Worm (Caenorhabditis elegans) whole organism, young adult: Measurements from ENCODE around the gene C15H11.13.

Experiments
- B0035.1 ChIP-seq: sonication (generic microtip); optimal IDR thresholded peaks from 2 replicates; lab custom pipeline; 2016; ENCODE audit warnings: missing genetic modification characterization, mild to moderate bottlenecking, missing compliant biosample characterization, missing genotype, missing genetic modification reagents
- T26A5.8 ChIP-seq: sonication (generic microtip); optimal IDR thresholded peaks from 2 replicates; lab custom pipeline; 2016; ENCODE audit warnings: missing genetic modification characterization, missing compliant biosample characterization
- Y53G8AR.9 ChIP-seq: fragments of 200-800 bp; sonication (Bioruptor generic); conservative IDR thresholded peaks from 2 replicates; pipeline ENCODE4 v1.3.6; 2022; ENCODE audit warnings: missing genetic modification reagents, missing genetic modification characterization, missing compliant biosample characterization
- Y79H2A.3 ChIP-seq: fragments of 200-800 bp; sonication (Bioruptor generic); conservative IDR thresholded peaks from 2 replicates; pipeline ENCODE4 v1.3.6; 2022; ENCODE audit warnings: missing genetic modification reagents, missing genetic modification characterization, missing compliant biosample characterization
- ZK185.1 ChIP-seq: sonication (generic microtip); optimal IDR thresholded peaks from 2 replicates; lab custom pipeline; 2016; ENCODE audit warnings: mild to moderate bottlenecking, missing genetic modification characterization, missing compliant biosample characterization; ENCODE audit not compliant: poor library complexity, severe bottlenecking
- attf-5 ChIP-seq: fragments of 200-800 bp; sonication (Bioruptor generic); optimal IDR thresholded peaks from 2 replicates; lab custom pipeline; 2018; ENCODE audit warnings: mild to moderate bottlenecking, missing genetic modification characterization, missing compliant biosample characterization
- attf-6 ChIP-seq: fragments of 200-800 bp; sonication (Bioruptor generic); IDR thresholded peaks from 2 replicates; pipeline ENCODE4 v1.3.6; 2022; ENCODE audit warnings: missing genetic modification reagents, missing genetic modification characterization, missing compliant biosample characterization
- bed-2 ChIP-seq: fragments of 200-800 bp; sonication (Bioruptor generic); IDR thresholded peaks from 2 replicates; pipeline ENCODE4 v1.3.6; 2022; ENCODE audit warnings: missing genetic modification reagents, missing genetic modification characterization, missing compliant biosample characterization
- cebp-1 ChIP-seq, 2 experiments: fragments of 200-800 bp in 1 of 2; sonication (Bioruptor generic) in 1 of 2; sonication (generic microtip) in 1 of 2; IDR thresholded peaks in 1 of 2; optimal IDR thresholded peaks in 1 of 2; 2 replicates each; pipeline versions ENCODE4 v1.3.6 to Lab custom; 2017 to 2022; ENCODE audit warnings: missing compliant biosample characterization in 2 of 2, missing genetic modification characterization in 2 of 2, mild to moderate bottlenecking in 1 of 2, missing genetic modification reagents in 1 of 2, moderate library complexity in 1 of 2
- ekl-4 ChIP-seq: fragments of 200-800 bp; sonication (Bioruptor generic); IDR thresholded peaks from 2 replicates; pipeline ENCODE4 v1.3.6; 2022; ENCODE audit warnings: missing genetic modification reagents, missing genetic modification characterization, missing compliant biosample characterization
- hmg-1.2 ChIP-seq: fragments of 200-800 bp; sonication (Bioruptor generic); IDR thresholded peaks from 2 replicates; pipeline ENCODE4 v1.3.6; 2022; ENCODE audit warnings: missing genetic modification reagents, missing genetic modification characterization, missing compliant biosample characterization
- nhr-80 ChIP-seq: sonication (generic microtip); optimal IDR thresholded peaks from 2 replicates; lab custom pipeline; 2016; ENCODE audit warnings: missing genetic modification characterization, missing compliant biosample characterization
- rcor-1 ChIP-seq: fragments of 200-800 bp; sonication (Bioruptor generic); IDR thresholded peaks from 2 replicates; pipeline ENCODE4 v1.3.6; 2022; ENCODE audit warnings: missing genetic modification reagents, missing genetic modification characterization, missing compliant biosample characterization
- repo-1 ChIP-seq: sonication (generic microtip); optimal IDR thresholded peaks from 2 replicates; lab custom pipeline; 2017; ENCODE audit warnings: mild to moderate bottlenecking, missing genetic modification characterization, missing compliant biosample characterization
- sea-2 ChIP-seq: fragments of 200-800 bp; sonication (Bioruptor generic); IDR thresholded peaks from 2 replicates; pipeline ENCODE4 v1.3.6; 2022; ENCODE audit warnings: missing genetic modification characterization, missing compliant biosample characterization
- snpc-3.4 ChIP-seq: sonication (generic microtip); optimal IDR thresholded peaks from 2 replicates; lab custom pipeline; 2017; ENCODE audit warnings: missing genetic modification characterization, mild to moderate bottlenecking, missing compliant biosample characterization, antibody characterized with exemption, moderate library complexity, missing genotype, missing genetic modification reagents
- unc-130 ChIP-seq: sonication (generic microtip); optimal IDR thresholded peaks from 2 replicates; lab custom pipeline; 2016; ENCODE audit warnings: missing genetic modification reagents, missing genetic modification characterization, missing compliant biosample characterization
- xnd-1 ChIP-seq: sonication (generic microtip); optimal IDR thresholded peaks from 2 replicates; lab custom pipeline; 2016; ENCODE audit warnings: missing genotype, missing genetic modification reagents, missing genetic modification characterization, missing compliant biosample characterization
- ztf-6 ChIP-seq: fragments of 200-800 bp; sonication (Bioruptor generic); IDR thresholded peaks from 2 replicates; pipeline ENCODE4 v1.3.6; 2022; ENCODE audit warnings: missing genetic modification reagents, missing genetic modification characterization, missing compliant biosample characterization

Gene C15H11.13

DNA sequence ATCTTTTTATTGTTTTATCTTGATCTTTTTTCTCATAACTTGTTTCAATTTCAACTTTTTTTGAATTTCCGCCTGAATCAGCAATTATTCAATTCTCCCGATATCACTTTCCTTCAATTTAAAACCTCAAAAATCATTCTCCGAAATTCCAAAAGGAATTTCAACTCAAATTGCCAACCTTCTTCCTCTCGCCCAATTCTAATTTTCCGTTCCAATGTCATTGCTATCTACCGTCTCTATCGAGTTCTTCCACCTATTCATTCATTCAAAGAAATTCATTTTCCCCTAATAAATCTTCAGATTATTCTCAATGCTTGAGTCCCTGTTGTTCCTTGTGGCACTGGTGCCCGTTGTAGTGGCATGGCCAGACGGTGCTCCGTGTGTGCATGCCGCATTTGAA lies 46.0 kb downstream of the C15H11.13 start, which contains the start of gene F23B12.4:
Gene F23B12.4 (plus strand): TSS at position 301 of the 400 bp plus-strand sequence.
- TF ChIP-seq attf-5 (GFP tag; lab: Kevin White, UChicago) = no peak
- TF ChIP-seq cebp-1 (GFP tag; IDR thresholded peaks at IDR 0.05; lab: Robert Waterston, UW) = no peak
- no peak for TF ChIP-seq cebp-1 (tag; optimal IDR thresholded peaks at IDR 0.05; lab: Kevin White, UChicago)
- TF ChIP-seq sea-2 (GFP tag; lab: Robert Waterston, UW) = no peak
- TF ChIP-seq B0035.1 (tag; lab: Kevin White, UChicago) = no peak
- TF ChIP-seq nhr-80 (tag; lab: Kevin White, UChicago) = no peak
- no peak for TF ChIP-seq bed-2 (GFP tag; lab: Robert Waterston, UW)
- no peak for TF ChIP-seq unc-130 (GFP tag; lab: Kevin White, UChicago)
- no peak for TF ChIP-seq ZK185.1 (tag; lab: Kevin White, UChicago)
- no peak for TF ChIP-seq ekl-4 (GFP tag; lab: Robert Waterston, UW)
- no peak for TF ChIP-seq xnd-1
- TF ChIP-seq attf-6 = no peak
- TF ChIP-seq ztf-6 (GFP tag; lab: Robert Waterston, UW) = no peak
- TF ChIP-seq snpc-3.4 (tag; lab: Kevin White, UChicago) = no peak
- TF ChIP-seq T26A5.8 (tag; lab: Kevin White, UChicago) = no peak
- no peak for TF ChIP-seq Y79H2A.3 (GFP tag; lab: Robert Waterston, UW)
- no peak for TF ChIP-seq Y53G8AR.9 (GFP tag; lab: Robert Waterston, UW)
- no peak for TF ChIP-seq repo-1 (tag; lab: Kevin White, UChicago)
- no peak for TF ChIP-seq rcor-1 (GFP tag; lab: Robert Waterston, UW)
- no peak for TF ChIP-seq hmg-1.2 (GFP tag; lab: Robert Waterston, UW)
